Worm (Caenorhabditis elegans) whole organism, L4/young adult: ENCODE measurements around the gene C54D10.4.
A peak's percentile ranks its signal among the peaks of the same experiment; 100 is the strongest.

Source experiments
- W03F9.2 ChIP-seq: fragments of 150-350 bp; optimal IDR thresholded peaks from 2 replicates; lab custom pipeline; 2014; ENCODE audit warnings: missing biosample characterization, missing genetic modification characterization
- him-1 ChIP-seq: sonication (generic microtip); optimal IDR thresholded peaks from 2 replicates; lab custom pipeline; 2016; ENCODE audit warnings: missing genotype, missing genetic modification reagents, missing genetic modification characterization, missing compliant biosample characterization

DNA sequence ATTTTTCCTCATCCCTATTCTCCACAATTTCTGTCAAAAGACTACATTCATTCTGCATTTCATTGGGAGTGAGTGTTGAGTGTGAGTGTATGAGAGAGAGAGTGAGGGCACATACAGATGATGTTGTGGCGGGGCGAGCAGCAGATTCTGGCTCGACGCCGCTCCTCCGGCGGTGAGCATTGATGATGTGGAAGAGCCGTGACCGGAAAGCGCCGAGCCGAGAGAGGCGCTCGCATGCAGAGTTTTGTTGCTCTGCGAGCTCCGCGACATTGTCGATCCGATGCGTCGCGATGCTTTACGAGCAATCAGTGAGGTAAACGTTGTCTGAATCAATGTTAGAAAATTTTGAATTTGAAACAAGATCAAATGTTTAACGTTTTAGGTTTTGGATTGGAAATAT lies 35.0 kb upstream of the C54D10.4 start:
- TF ChIP-seq him-1 (tag; lab: Kevin White, UChicago), result peak; percentile 12
- TF ChIP-seq W03F9.2 (tag; lab: Kevin White, UChicago), result no peak
